Worm (Caenorhabditis elegans): ENCODE measurements around the gene plpp-1.1.

- no peak for TF ChIP-seq klf-2 (GFP tag; conservative IDR thresholded peaks at IDR 0.05)
- TF ChIP-seq flt-1 (GFP tag; IDR thresholded peaks at IDR 0.05), result no peak
- no peak for TF ChIP-seq ztf-23 (GFP tag; IDR thresholded peaks at IDR 0.05)
- no peak for TF ChIP-seq ztf-29 (GFP tag; IDR thresholded peaks at IDR 0.05)
- TF ChIP-seq med-1 (GFP tag; optimal IDR thresholded peaks at IDR 0.05; ENCODE audit: insufficient read depth), result no peak
- TF ChIP-seq T22C8.4 (GFP tag; IDR thresholded peaks at IDR 0.05), result no peak
- TF ChIP-seq ref-1 (GFP tag; conservative IDR thresholded peaks at IDR 0.05), result no peak
- no peak for TF ChIP-seq cog-1 (tag; optimal IDR thresholded peaks at IDR 0.05)
Observed at ce11 chrII:3877874-3878273, 49.9 kb downstream of the plpp-1.1 start, which contains the start of gene sdz-7.
